Fruit fly (Drosophila melanogaster): ENCODE measurements around the gene Nhe1.

The Nhe1 gene

dm6 chr2L:109098-109799 lies 2.7 kb upstream of the Nhe1 start (continued):
- peak; percentile 61 for TF ChIP-seq Max (GFP tag; optimal IDR thresholded peaks at IDR 0.05)
- no peak for TF ChIP-seq sisA (GFP tag; IDR thresholded peaks at IDR 0.05)
- no peak for TF ChIP-seq CG2678 (tag; optimal IDR thresholded peaks at IDR 0.05)
- no peak for TF ChIP-seq Mrtf (GFP tag; IDR thresholded peaks at IDR 0.05)
- no peak for TF ChIP-seq BEAF-32 (GFP tag; optimal IDR thresholded peaks at IDR 0.05)
- TF ChIP-seq Nf-YB (GFP tag; optimal IDR thresholded peaks at IDR 0.05): no peak
- peak; percentile 13; the same call in 1 of the 2 replicates for TF ChIP-seq MBD-R2 (GFP tag; IDR thresholded peaks at IDR 0.05)
- no peak for TF ChIP-seq HLH4C (GFP tag; IDR thresholded peaks at IDR 0.05; ENCODE audit: partially characterized antibody)
- TF ChIP-seq CG15073 (GFP tag; optimal IDR thresholded peaks at IDR 0.05): no peak
- TF ChIP-seq Dfd (GFP tag; optimal IDR thresholded peaks at IDR 0.05): no peak
- TF ChIP-seq cato (GFP tag; optimal IDR thresholded peaks at IDR 0.05; ENCODE audit: borderline replicate concordance): no peak
- no peak for TF ChIP-seq sc (optimal IDR thresholded peaks at IDR 0.05)
- TF ChIP-seq sc (GFP tag; optimal IDR thresholded peaks at IDR 0.05): no peak
- no peak for TF ChIP-seq CG11695 (GFP tag; IDR thresholded peaks at IDR 0.05)
- TF ChIP-seq CG7786 (GFP tag; optimal IDR thresholded peaks at IDR 0.05): no peak
- TF ChIP-seq bsh (GFP tag; optimal IDR thresholded peaks at IDR 0.05): no peak
- peak; percentile 67 for TF ChIP-seq cg (GFP tag; optimal IDR thresholded peaks at IDR 0.05)
- TF ChIP-seq CG30431 (GFP tag; optimal IDR thresholded peaks at IDR 0.05): no peak
- no peak for TF ChIP-seq yki (optimal IDR thresholded peaks at IDR 0.05)
- no peak for TF ChIP-seq dmrt11E (tag; optimal IDR thresholded peaks at IDR 0.05)
- TF ChIP-seq fd64A (GFP tag; optimal IDR thresholded peaks at IDR 0.05): no peak
- no peak for TF ChIP-seq pita (GFP tag; optimal IDR thresholded peaks at IDR 0.05)
- no peak for TF ChIP-seq CG13123 (GFP tag; optimal IDR thresholded peaks at IDR 0.05)
- TF ChIP-seq fd96Cb (tag; optimal IDR thresholded peaks at IDR 0.05): no peak
- TF ChIP-seq Fer3 (tag; optimal IDR thresholded peaks at IDR 0.05): no peak
- no peak for TF ChIP-seq CG13775 (GFP tag; optimal IDR thresholded peaks at IDR 0.05)
- TF ChIP-seq Doc2 (GFP tag; IDR thresholded peaks at IDR 0.05): no peak
- TF ChIP-seq org-1 (GFP tag; optimal IDR thresholded peaks at IDR 0.05): no peak
- no peak for TF ChIP-seq CG10321 (GFP tag; IDR thresholded peaks at IDR 0.05)
- TF ChIP-seq gcm (GFP tag; optimal IDR thresholded peaks at IDR 0.05): no peak
- TF ChIP-seq tin (GFP tag; optimal IDR thresholded peaks at IDR 0.05): no peak
- TF ChIP-seq YL-1 (GFP tag; optimal IDR thresholded peaks at IDR 0.05): peak; percentile 10
- no peak for TF ChIP-seq HLHmδ (GFP tag; optimal IDR thresholded peaks at IDR 0.05)
- no peak for TF ChIP-seq CG2202 (tag; optimal IDR thresholded peaks at IDR 0.05)
- TF ChIP-seq ems (GFP tag; optimal IDR thresholded peaks at IDR 0.05): no peak
- TF ChIP-seq Chrac-16 (GFP tag; optimal IDR thresholded peaks at IDR 0.05): no peak
- TF ChIP-seq Gug (GFP tag; IDR thresholded peaks at IDR 0.05): no peak
- TF ChIP-seq Stat92E (GFP tag; optimal IDR thresholded peaks at IDR 0.05): no peak
- TF ChIP-seq CG5180 (GFP tag; optimal IDR thresholded peaks at IDR 0.05): no peak
- no peak for TF ChIP-seq Pdp1 (GFP tag; optimal IDR thresholded peaks at IDR 0.05)
- peak; percentile 22 for TF ChIP-seq kah (GFP tag; optimal IDR thresholded peaks at IDR 0.05)
- no peak for TF ChIP-seq CG6854 (GFP tag; optimal IDR thresholded peaks at IDR 0.05)
- TF ChIP-seq CG4730 (GFP tag; IDR thresholded peaks at IDR 0.05): no peak
- no peak for TF ChIP-seq Optix (GFP tag; IDR thresholded peaks at IDR 0.05)
- TF ChIP-seq Hmx (GFP tag; optimal IDR thresholded peaks at IDR 0.05): no peak
- no peak for TF ChIP-seq gt (GFP tag; IDR thresholded peaks at IDR 0.05)
- no peak for TF ChIP-seq CG7963 (GFP tag; IDR thresholded peaks at IDR 0.05; ENCODE audit: partially characterized antibody)
- TF ChIP-seq Dek (tag; optimal IDR thresholded peaks at IDR 0.05): peak; percentile 15
- TF ChIP-seq Fer2 (tag; optimal IDR thresholded peaks at IDR 0.05): no peak
- TF ChIP-seq bab2 (GFP tag; optimal IDR thresholded peaks at IDR 0.05): no peak

All from whole organism, embryonic.